Fruit fly (Drosophila melanogaster) whole organism, embryonic: ENCODE measurements around the gene Oscillin.

Experiments used
- Abd-B ChIP-seq: fragments of 200-800 bp; sonication (Bioruptor generic); optimal IDR thresholded peaks from 2 replicates; lab custom pipeline; 2018; ENCODE audit warnings: missing biosample characterization, mild to moderate bottlenecking, missing genetic modification characterization, moderate library complexity
- CG1024 ChIP-seq: fragments of 200-800 bp; sonication (Bioruptor generic); IDR thresholded peaks from 2 replicates; pipeline ENCODE4 v1.3.6; 2022; ENCODE audit warnings: missing biosample characterization, missing genetic modification characterization
- CG10543 ChIP-seq: fragments of 200-800 bp; sonication (Bioruptor generic); optimal IDR thresholded peaks from 3 replicates; lab custom pipeline; 2017; ENCODE audit warnings: missing biosample characterization, mild to moderate bottlenecking, missing genetic modification characterization, moderate library complexity
- CG11723 ChIP-seq: fragments of 200-800 bp; sonication (Bioruptor generic); optimal IDR thresholded peaks from 2 replicates; lab custom pipeline; 2017; ENCODE audit warnings: missing biosample characterization, mild to moderate bottlenecking, missing genetic modification characterization
- CG1647 ChIP-seq: fragments of 200-800 bp; sonication (Bioruptor generic); optimal IDR thresholded peaks from 3 replicates; lab custom pipeline; 2016; ENCODE audit warnings: missing biosample characterization, missing genetic modification characterization
- CG16815 ChIP-seq: fragments of 200-800 bp; sonication (Bioruptor generic); optimal IDR thresholded peaks from 3 replicates; lab custom pipeline; 2017; ENCODE audit warnings: missing biosample characterization, mild to moderate bottlenecking, missing genetic modification characterization
- CG17359 ChIP-seq: fragments of 200-800 bp; sonication (Bioruptor generic); optimal IDR thresholded peaks from 3 replicates; lab custom pipeline; 2018; ENCODE audit warnings: missing biosample characterization, mild to moderate bottlenecking, missing genetic modification characterization, moderate library complexity
- CG3065 ChIP-seq: fragments of 200-800 bp; sonication (Bioruptor generic); optimal IDR thresholded peaks from 2 replicates; lab custom pipeline; 2016; ENCODE audit warnings: missing biosample characterization, missing genetic modification characterization
- CG32532 ChIP-seq: fragments of 200-800 bp; sonication (Bioruptor generic); IDR thresholded peaks from 2 replicates; pipeline ENCODE4 v1.3.6; 2022; ENCODE audit warnings: missing biosample characterization, missing genetic modification characterization
- CG3407 ChIP-seq: fragments of 200-800 bp; sonication (Bioruptor generic); optimal IDR thresholded peaks from 2 replicates; lab custom pipeline; 2018; ENCODE audit warnings: missing biosample characterization, mild to moderate bottlenecking, missing genetic modification characterization
- CG3847 ChIP-seq: fragments of 200-800 bp; sonication (Bioruptor generic); IDR thresholded peaks from 2 replicates; pipeline ENCODE4 v1.3.6; 2022; ENCODE audit warnings: missing biosample characterization, missing genetic modification characterization
- CG4282 ChIP-seq: fragments of 200-800 bp; sonication (Bioruptor generic); optimal IDR thresholded peaks from 2 replicates; lab custom pipeline; 2016; ENCODE audit warnings: missing biosample characterization, missing genetic modification characterization
- CG43689 ChIP-seq: fragments of 200-800 bp; sonication (Bioruptor generic); IDR thresholded peaks from 2 replicates; pipeline ENCODE4 v1.3.6; 2022; ENCODE audit warnings: missing biosample characterization, missing genetic modification characterization
- CG5180 ChIP-seq: fragments of 200-800 bp; sonication (Bioruptor generic); optimal IDR thresholded peaks from 3 replicates; lab custom pipeline; 2017; ENCODE audit warnings: missing biosample characterization, missing genetic modification characterization, mild to moderate bottlenecking, moderate library complexity, missing genetic modification reagents
- CG8359 ChIP-seq: fragments of 200-800 bp; sonication (Bioruptor generic); optimal IDR thresholded peaks from 2 replicates; lab custom pipeline; 2017; ENCODE audit warnings: missing biosample characterization, mild to moderate bottlenecking, missing genetic modification characterization, borderline replicate concordance
- CG8478 ChIP-seq: fragments of >200 bp; optimal IDR thresholded peaks from 2 replicates; lab custom pipeline; 2018
- CG8924 ChIP-seq: fragments of 200-800 bp; optimal IDR thresholded peaks from 3 replicates; lab custom pipeline; 2019; ENCODE audit warnings: missing biosample characterization, mild to moderate bottlenecking, missing genetic modification characterization, moderate library complexity
- Chrac-16 ChIP-seq: fragments of 200-800 bp; sonication (Bioruptor generic); optimal IDR thresholded peaks from 3 replicates; lab custom pipeline; 2016; ENCODE audit warnings: missing biosample characterization, missing genetic modification characterization
- E2f1 ChIP-seq: fragments of 200-800 bp; sonication (Bioruptor generic); IDR thresholded peaks from 2 replicates; pipeline ENCODE4 v1.3.6; 2022; ENCODE audit warnings: missing biosample characterization, missing genetic modification characterization
- Gsc ChIP-seq: fragments of 200-800 bp; sonication (Bioruptor generic); IDR thresholded peaks from 2 replicates; pipeline ENCODE4 v1.3.6; 2022; ENCODE audit warnings: missing biosample characterization, missing genetic modification characterization
- Hand ChIP-seq: fragments of 200-800 bp; sonication (Bioruptor generic); optimal IDR thresholded peaks from 2 replicates; lab custom pipeline; 2017; ENCODE audit warnings: mild to moderate bottlenecking, missing biosample characterization, missing genetic modification reagents, missing genetic modification characterization
- Hey ChIP-seq: fragments of 200-800 bp; sonication (Bioruptor generic); optimal IDR thresholded peaks from 3 replicates; lab custom pipeline; 2018; ENCODE audit warnings: missing biosample characterization, mild to moderate bottlenecking, missing genetic modification characterization
- Neu2 ChIP-seq: fragments of 200-800 bp; sonication (Bioruptor generic); optimal IDR thresholded peaks from 3 replicates; lab custom pipeline; 2016; ENCODE audit warnings: missing biosample characterization, missing genetic modification characterization, borderline replicate concordance
- Side ChIP-seq: fragments of 200-800 bp; sonication (Bioruptor generic); optimal IDR thresholded peaks from 2 replicates; lab custom pipeline; 2016; ENCODE audit warnings: missing biosample characterization, missing genetic modification characterization
- Sox100B ChIP-seq: fragments of 200-800 bp; sonication (Bioruptor generic); optimal IDR thresholded peaks from 3 replicates; lab custom pipeline; 2018; ENCODE audit warnings: missing biosample characterization, mild to moderate bottlenecking, missing genetic modification characterization
- Vsx1 ChIP-seq: fragments of 200-800 bp; sonication (Bioruptor generic); optimal IDR thresholded peaks from 2 replicates; lab custom pipeline; 2017; ENCODE audit warnings: missing biosample characterization, mild to moderate bottlenecking, missing genetic modification characterization, missing genetic modification reagents
- ase ChIP-seq: fragments of 200-800 bp; sonication (Bioruptor generic); IDR thresholded peaks from 3 replicates; pipeline ENCODE4 v1.3.6; 2022; ENCODE audit warnings: missing biosample characterization, missing genetic modification characterization
- bbx ChIP-seq: fragments of 200-800 bp; sonication (Bioruptor generic); IDR thresholded peaks from 2 replicates; pipeline ENCODE4 v1.3.6; 2022; ENCODE audit warnings: missing biosample characterization, missing genetic modification characterization; ENCODE audit not compliant: partially characterized antibody
- da ChIP-seq: fragments of 200-800 bp; sonication (Bioruptor generic); optimal IDR thresholded peaks from 2 replicates; lab custom pipeline; 2016; ENCODE audit warnings: missing biosample characterization, missing genetic modification characterization
- disco-r ChIP-seq: fragments of 200-800 bp; sonication (Bioruptor generic); optimal IDR thresholded peaks from 2 replicates; lab custom pipeline; 2016; ENCODE audit warnings: missing biosample characterization, missing genetic modification characterization
- ems ChIP-seq: fragments of 200-800 bp; sonication (Bioruptor generic); optimal IDR thresholded peaks from 3 replicates; lab custom pipeline; 2016; ENCODE audit warnings: missing biosample characterization, missing genetic modification characterization
- ftz-f1 ChIP-seq: fragments of 200-800 bp; sonication (Bioruptor generic); optimal IDR thresholded peaks from 2 replicates; lab custom pipeline; 2016; ENCODE audit warnings: missing biosample characterization, missing genetic modification characterization
- gce ChIP-seq: fragments of 200-800 bp; sonication (Bioruptor generic); IDR thresholded peaks from 3 replicates; pipeline ENCODE4 v1.3.6; 2022; ENCODE audit warnings: missing biosample characterization, missing genetic modification characterization
- grau ChIP-seq: fragments of 200-800 bp; optimal IDR thresholded peaks from 3 replicates; lab custom pipeline; 2019; ENCODE audit warnings: missing biosample characterization, mild to moderate bottlenecking, missing genetic modification characterization, moderate library complexity
- gt ChIP-seq: fragments of 200-800 bp; sonication (Bioruptor generic); IDR thresholded peaks from 2 replicates; pipeline ENCODE4 v1.3.6; 2022; ENCODE audit warnings: missing biosample characterization, missing genetic modification characterization
- kay ChIP-seq: fragments of 200-800 bp; sonication (Bioruptor generic); optimal IDR thresholded peaks from 2 replicates; lab custom pipeline; 2016; ENCODE audit warnings: missing biosample characterization, missing genetic modification characterization
- lab ChIP-seq: fragments of 200-800 bp; sonication (Bioruptor generic); optimal IDR thresholded peaks from 3 replicates; lab custom pipeline; 2017; ENCODE audit warnings: missing biosample characterization, missing genetic modification characterization, mild to moderate bottlenecking, moderate library complexity, missing genetic modification reagents
- lov ChIP-seq, 2 experiments: fragments of 200-800 bp in 1 of 2; fragments of >200 bp in 1 of 2; sonication (Bioruptor generic) in 1 of 2; IDR thresholded peaks in 1 of 2; optimal IDR thresholded peaks in 1 of 2; 2 replicates in 1 of 2; 3 replicates in 1 of 2; pipeline versions ENCODE4 v1.3.6 to Lab custom; 2017 to 2022; ENCODE audit warnings: missing biosample characterization in 1 of 2, missing genetic modification characterization in 1 of 2
- mam ChIP-seq: fragments of 200-800 bp; sonication (Bioruptor generic); optimal IDR thresholded peaks from 3 replicates; lab custom pipeline; 2016; ENCODE audit warnings: missing biosample characterization, missing genetic modification characterization
- mld ChIP-seq: fragments of 200-800 bp; sonication (Bioruptor generic); IDR thresholded peaks from 3 replicates; pipeline ENCODE4 v1.3.6; 2022; ENCODE audit warnings: missing biosample characterization, missing genetic modification characterization; ENCODE audit not compliant: partially characterized antibody
- nmo ChIP-seq: fragments of 200-800 bp; sonication (Bioruptor generic); optimal IDR thresholded peaks from 2 replicates; lab custom pipeline; 2018; ENCODE audit warnings: missing biosample characterization, mild to moderate bottlenecking, missing genetic modification characterization, moderate library complexity
- org-1 ChIP-seq: fragments of 200-800 bp; sonication (Bioruptor generic); optimal IDR thresholded peaks from 2 replicates; lab custom pipeline; 2017; ENCODE audit warnings: missing biosample characterization, missing genetic modification characterization
- phol ChIP-seq: fragments of 200-800 bp; sonication (Bioruptor generic); optimal IDR thresholded peaks from 3 replicates; lab custom pipeline; 2018; ENCODE audit warnings: missing biosample characterization, mild to moderate bottlenecking, missing genetic modification characterization, moderate library complexity
- psq ChIP-seq: fragments of 200-800 bp; sonication (Bioruptor generic); optimal IDR thresholded peaks from 2 replicates; lab custom pipeline; 2017; ENCODE audit warnings: missing biosample characterization, missing genetic modification characterization
- sisA ChIP-seq: fragments of 200-800 bp; sonication (Bioruptor generic); IDR thresholded peaks from 2 replicates; pipeline ENCODE4 v1.3.6; 2022; ENCODE audit warnings: missing biosample characterization, missing genetic modification characterization
- sna ChIP-seq: fragments of 200-800 bp; sonication (Bioruptor generic); IDR thresholded peaks from 2 replicates; pipeline ENCODE4 v1.3.6; 2022; ENCODE audit warnings: missing biosample characterization, missing genetic modification characterization; ENCODE audit not compliant: partially characterized antibody
- tap ChIP-seq: fragments of 200-800 bp; optimal IDR thresholded peaks from 3 replicates; lab custom pipeline; 2019; ENCODE audit warnings: missing biosample characterization, mild to moderate bottlenecking, missing genetic modification characterization, moderate library complexity
- toy ChIP-seq: fragments of 200-800 bp; sonication (Bioruptor generic); IDR thresholded peaks from 2 replicates; pipeline ENCODE4 v1.3.6; 2022; ENCODE audit warnings: missing biosample characterization, missing genetic modification characterization
- vnd ChIP-seq: fragments of 200-800 bp; sonication (Bioruptor generic); IDR thresholded peaks from 3 replicates; pipeline ENCODE4 v1.3.6; 2022; ENCODE audit warnings: missing biosample characterization, missing genetic modification characterization; ENCODE audit not compliant: partially characterized antibody
- yki ChIP-seq: fragments of >200 bp; optimal IDR thresholded peaks from 3 replicates; lab custom pipeline; 2018

Oscillin gene

dm6 chr2L:5523848-5524473, 22.9 kb upstream of the Oscillin start, which contains the start of the genes Vps52 and Elp4 (continued):
- peak; percentile 40; the same call in 1 of the 3 replicates for TF ChIP-seq ase (GFP tag; lab: Robert Waterston, UW)
- no peak for TF ChIP-seq CG3407
- TF ChIP-seq CG32532 (GFP tag; lab: Robert Waterston, UW), result peak; percentile 80
- peak; percentile 29 for TF ChIP-seq Hand (GFP tag; lab: Kevin White, UChicago)
- TF ChIP-seq CG5180 (GFP tag; lab: Kevin White, UChicago), result no peak
- no peak for TF ChIP-seq lov (optimal IDR thresholded peaks at IDR 0.05; lab: Kevin White, UChicago)
- no peak for TF ChIP-seq lov (GFP tag; IDR thresholded peaks at IDR 0.05; lab: Robert Waterston, UW)
- peak; percentile 78 for TF ChIP-seq vnd (GFP tag; lab: Robert Waterston, UW)
- peak; percentile 63 for TF ChIP-seq CG10543 (GFP tag; lab: Kevin White, UChicago)
- TF ChIP-seq da (GFP tag; lab: Kevin White, UChicago), result no peak
- peak; percentile 14 for TF ChIP-seq Side (GFP tag; lab: Kevin White, UChicago)
- no peak for TF ChIP-seq gce (GFP tag; lab: Robert Waterston, UW)
- TF ChIP-seq ftz-f1 (GFP tag; lab: Kevin White, UChicago), result no peak
- TF ChIP-seq Hey (tag; lab: Kevin White, UChicago), result no peak
- peak; percentile 73 for TF ChIP-seq kay
- no peak for TF ChIP-seq tap (tag; lab: Kevin White, UChicago)
- TF ChIP-seq CG17359 (tag; lab: Kevin White, UChicago), result peak; percentile 75
- TF ChIP-seq grau (tag; lab: Kevin White, UChicago), result peak; percentile 82
- TF ChIP-seq CG43689 (GFP tag; lab: Robert Waterston, UW), result no peak
- 0 out of 3 replicates have a peak, but pooled peaks have one; percentile 48 for TF ChIP-seq mld (GFP tag; lab: Robert Waterston, UW)
- TF ChIP-seq phol (tag; lab: Kevin White, UChicago), result peak; percentile 85
- TF ChIP-seq CG3065 (GFP tag; lab: Kevin White, UChicago), result no peak
- peak; percentile 61; the same call in 1 of the 2 replicates for TF ChIP-seq sna
- TF ChIP-seq CG1647 (GFP tag; lab: Kevin White, UChicago), result peak; percentile 45
- no peak for TF ChIP-seq disco-r (GFP tag; lab: Kevin White, UChicago)
- no peak for TF ChIP-seq CG8359 (GFP tag; lab: Kevin White, UChicago)
- TF ChIP-seq CG8924 (tag; lab: Kevin White, UChicago), result peak; percentile 78
- TF ChIP-seq toy, result no peak
- TF ChIP-seq Neu2, result no peak
- peak; percentile 60 for TF ChIP-seq CG16815 (GFP tag; lab: Kevin White, UChicago)
- no peak for TF ChIP-seq CG11723 (GFP tag; lab: Kevin White, UChicago)
- TF ChIP-seq psq (GFP tag; lab: Kevin White, UChicago), result peak; percentile 68
- no peak for TF ChIP-seq lab
- no peak for TF ChIP-seq Vsx1 (GFP tag; lab: Kevin White, UChicago)
- TF ChIP-seq E2f1, result peak; percentile 66
- TF ChIP-seq Sox100B (GFP tag; lab: Kevin White, UChicago), result no peak
- no peak for TF ChIP-seq CG4282
- TF ChIP-seq CG3847 (GFP tag; lab: Robert Waterston, UW), result peak; percentile 73
- peak; percentile 70 for TF ChIP-seq Chrac-16 (GFP tag; lab: Kevin White, UChicago)
- no peak for TF ChIP-seq org-1 (GFP tag; lab: Kevin White, UChicago)
- peak; percentile 41; the same call in 1 of the 2 replicates for TF ChIP-seq CG1024 (GFP tag; lab: Robert Waterston, UW)
- peak; percentile 65 for TF ChIP-seq bbx (GFP tag; lab: Robert Waterston, UW)
- TF ChIP-seq ems (GFP tag; lab: Kevin White, UChicago), result peak; percentile 16
- peak; percentile 80 for TF ChIP-seq Abd-B
- no peak for TF ChIP-seq yki (lab: Kevin White, UChicago)
- no peak for TF ChIP-seq gt (GFP tag; lab: Robert Waterston, UW)
- peak; percentile 58 for TF ChIP-seq mam (GFP tag; lab: Kevin White, UChicago)
- TF ChIP-seq CG8478 (lab: Kevin White, UChicago), result no peak
- TF ChIP-seq nmo (GFP tag; lab: Kevin White, UChicago), result peak; percentile 89
- peak; percentile 34; the same call in 1 of the 2 replicates for TF ChIP-seq sisA (GFP tag; lab: Robert Waterston, UW)
- TF ChIP-seq Gsc (GFP tag; lab: Robert Waterston, UW), result no peak
